Worm (Caenorhabditis elegans): Measurements from ENCODE around the gene E03H12.5.

DNA sequence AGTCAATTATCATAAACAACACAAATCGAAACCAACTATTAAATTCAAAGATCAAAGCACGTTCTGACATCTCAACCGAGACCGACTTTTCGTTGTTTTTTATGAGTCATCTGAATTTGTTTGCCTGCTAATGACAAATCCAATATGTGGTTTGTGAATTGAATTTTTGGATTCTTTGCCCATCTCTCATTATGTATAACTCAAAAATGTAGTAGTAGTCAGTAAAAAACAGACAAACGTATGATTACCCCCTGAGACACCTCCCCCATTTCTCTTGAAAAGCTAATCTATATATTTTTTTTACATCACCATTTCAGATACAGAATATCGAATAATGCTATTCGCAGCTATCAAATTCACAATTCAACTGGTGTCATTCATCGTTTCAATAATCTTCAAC is 31.3 kb upstream of the E03H12.5 start, which contains the start of gene str-169:
- TF ChIP-seq Y22D7AL.16 (tag; optimal IDR thresholded peaks at IDR 0.05) (no peak), hlh-15 (tag; optimal IDR thresholded peaks at IDR 0.05) (no peak), ama-1 (optimal IDR thresholded peaks at IDR 0.05) (no peak), sdc-2 (tag; optimal IDR thresholded peaks at IDR 0.05) (no peak), nhr-11 (tag; optimal IDR thresholded peaks at IDR 0.05) (no peak), nfya-1 (tag; optimal IDR thresholded peaks at IDR 0.05) (no peak), pha-4 (tag; optimal IDR thresholded peaks at IDR 0.05) (no peak), ref-2 (tag; optimal IDR thresholded peaks at IDR 0.05) (no peak), unc-55 (GFP tag; optimal IDR thresholded peaks at IDR 0.05) (no peak), T23F11.4 (GFP tag; optimal IDR thresholded peaks at IDR 0.05) (no peak), hlh-8 (tag; optimal IDR thresholded peaks at IDR 0.05) (no peak), pqm-1 (tag; optimal IDR thresholded peaks at IDR 0.05) (no peak)

Measured in whole organism, late embryonic.